Worm (Caenorhabditis elegans) whole organism, dauer: ENCODE results near the gene F59E12.6.
"Not testable (repeated sequence)": the region's sequence is repeated elsewhere in the genome, so short reads cannot be mapped to it uniquely, and the experiment has no call there.

Source experiments
- unc-62 ChIP-seq: sonication (generic microtip); optimal IDR thresholded peaks from 2 replicates; lab custom pipeline; 2017; ENCODE audit warnings: missing biosample characterization, missing genetic modification reagents, missing genetic modification characterization

F59E12.6 gene

DNA sequence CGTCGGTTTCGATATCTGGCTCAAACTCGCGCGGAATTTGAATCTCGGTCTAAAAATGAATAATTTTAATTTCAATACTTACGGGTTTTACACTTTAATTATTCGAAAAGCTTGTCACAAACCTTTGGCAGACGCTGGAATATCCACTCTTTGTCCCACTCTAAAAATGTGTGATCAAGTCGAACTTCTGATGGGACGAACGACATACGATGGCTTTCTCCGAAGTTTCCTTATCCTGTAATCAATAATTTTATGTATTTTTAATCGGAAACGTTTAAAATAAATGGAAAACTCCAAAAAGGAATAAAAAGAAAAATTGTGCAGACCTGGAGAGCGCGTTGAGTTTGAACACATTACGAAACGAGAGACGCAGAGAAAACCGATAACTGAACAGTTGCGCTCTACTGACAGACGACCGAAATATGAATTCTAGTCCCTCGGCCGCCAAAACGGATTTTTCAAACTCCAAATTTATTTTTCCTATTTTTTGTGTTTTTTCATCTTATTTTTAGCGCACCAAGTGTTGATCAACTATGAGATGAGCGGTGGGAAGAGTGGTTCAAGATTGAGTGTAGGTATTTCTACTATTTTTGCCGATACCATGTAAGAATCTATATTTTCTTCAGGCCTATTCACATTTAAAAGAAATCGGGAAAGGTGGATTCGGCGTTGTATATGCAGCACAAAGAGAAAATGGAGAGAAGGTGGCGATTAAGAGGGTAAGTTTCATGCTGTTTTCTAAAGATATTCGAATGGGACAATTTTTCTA lies 18.7 kb upstream of the F59E12.6 start, which contains the start of the genes sam-4, F59E12.17 and zyg-1:
sam-4 (minus strand) TSS at position 51 of the 769 bp plus-strand sequence.
F59E12.17 (minus strand) TSS at position 235 of the 769 bp plus-strand sequence.
zyg-1 (plus strand) TSS at position 513 of the 769 bp plus-strand sequence.
- TF ChIP-seq unc-62 (GFP tag; lab: Kevin White, UChicago), result no peak

- TF ChIP-seq unc-62 (GFP tag; lab: Kevin White, UChicago), result no peak
These were observed 17.5 kb upstream of the F59E12.6 start, which contains the start of gene ddl-1 for ce11 chrII:5648272-5648671. TSS of gene ddl-1 (minus strand) at chrII:5648372.

DNA sequence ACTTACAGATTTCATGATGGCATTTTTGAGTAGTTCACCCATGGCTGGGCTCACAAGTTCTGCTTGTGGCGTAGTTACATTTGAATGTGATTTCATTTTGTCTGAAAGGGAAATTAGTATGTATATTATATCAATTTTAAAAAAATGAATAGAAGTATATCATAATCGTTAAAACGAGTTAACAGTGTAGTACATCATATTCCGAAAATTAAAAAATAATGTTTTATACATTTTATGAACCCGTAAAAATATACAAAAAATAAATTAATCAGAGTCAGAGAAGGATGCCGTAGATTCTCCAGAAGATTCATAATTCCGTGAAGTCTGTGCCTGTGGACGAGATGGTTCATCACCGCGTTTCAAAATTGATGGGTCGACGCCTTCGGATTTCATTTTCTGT lies 16.2 kb upstream of the F59E12.6 start, which contains the start of gene F59E12.9:
F59E12.9 (minus strand) TSS at position 101 of the 400 bp plus-strand sequence.
- TF ChIP-seq unc-62 (GFP tag; lab: Kevin White, UChicago), result no peak

DNA sequence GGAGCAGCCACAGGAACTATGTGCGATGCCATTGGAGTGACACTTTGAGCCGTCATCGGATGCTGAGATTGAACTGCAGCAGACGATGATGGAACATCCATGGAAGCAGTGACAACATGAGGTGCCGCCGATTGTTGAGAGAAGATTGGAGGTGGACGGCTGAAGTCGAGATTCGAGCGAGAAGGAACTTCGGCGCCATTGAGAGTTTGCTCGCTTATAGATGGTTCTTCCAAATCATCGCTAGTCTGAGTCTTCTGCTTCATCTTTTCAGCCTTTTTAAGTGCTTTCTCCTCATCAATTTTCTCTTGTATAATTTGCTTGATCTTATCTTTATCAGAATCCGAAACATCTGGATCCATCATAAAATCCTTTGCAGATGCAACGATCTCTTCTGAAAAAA lies 11.4 kb upstream of the F59E12.6 start:
- no peak for TF ChIP-seq unc-62 (GFP tag; lab: Kevin White, UChicago)

ce11 chrII:5640362-5641079 lies 9.8 kb upstream of the F59E12.6 start:
- no peak for TF ChIP-seq unc-62 (GFP tag; lab: Kevin White, UChicago)

DNA sequence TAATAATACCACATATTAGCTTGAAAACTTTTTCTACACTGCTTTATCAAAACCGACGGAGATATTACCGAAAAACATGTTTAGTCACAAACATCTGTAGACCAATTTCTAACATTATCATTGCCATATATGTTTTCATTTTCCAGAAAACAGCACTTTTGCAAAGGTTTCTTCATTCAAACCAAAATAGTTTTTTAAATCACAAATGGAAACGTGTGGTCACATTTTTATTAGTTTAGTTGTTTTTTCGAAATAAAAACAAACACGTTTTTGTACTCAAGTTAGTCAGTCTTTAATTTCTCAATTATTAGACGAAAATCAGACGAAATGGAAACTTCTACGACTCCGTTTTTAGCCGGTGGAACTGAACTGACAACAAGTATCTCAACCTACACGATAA lies 7.3 kb upstream of the F59E12.6 start, which contains the start of gene F59E12.3:
F59E12.3 (plus strand) TSS at position 301 of the 400 bp plus-strand sequence.
- no peak for TF ChIP-seq unc-62 (GFP tag; lab: Kevin White, UChicago)

ce11 chrII:5636826-5637225 lies 6.1 kb upstream of the F59E12.6 start, which contains the start of gene F59E12.8:
TSS of gene F59E12.8 (minus strand) at chrII:5636926.
- TF ChIP-seq unc-62 (GFP tag; lab: Kevin White, UChicago), result no peak

DNA sequence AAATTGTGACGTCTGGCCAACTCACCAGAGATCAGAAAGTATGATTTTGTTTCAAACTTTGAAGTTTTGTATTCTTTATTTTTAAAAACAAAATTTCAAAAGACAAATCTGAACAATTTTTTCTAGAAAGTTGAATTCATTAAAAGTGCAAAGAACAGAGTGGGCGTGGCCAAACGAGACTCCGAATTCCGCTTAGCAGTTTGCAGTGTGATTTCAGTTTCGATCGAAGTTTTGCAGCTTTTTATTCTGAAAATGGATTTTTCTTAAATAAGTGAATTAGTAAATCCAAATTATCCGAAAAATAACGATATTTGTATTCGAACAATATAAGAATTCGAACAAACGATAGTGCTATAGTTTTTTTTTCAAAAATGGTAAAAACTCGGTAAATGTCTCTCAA lies 2.7 kb upstream of the F59E12.6 start:
- no peak for TF ChIP-seq unc-62 (GFP tag; lab: Kevin White, UChicago)

ce11 chrII:5628326-5628818 lies 2.4 kb downstream of the F59E12.6 start, which contains the start of gene F59E12.15:
TSS of gene F59E12.15 (minus strand) at chrII:5628376.
- no peak for TF ChIP-seq unc-62 (GFP tag; lab: Kevin White, UChicago)

- TF ChIP-seq unc-62 (GFP tag; lab: Kevin White, UChicago), result not testable (repeated sequence)
These were observed 8.3 kb downstream of the F59E12.6 start, which contains the start of the genes eif-3.L and npl-4.2 for ce11 chrII:5622383-5622939. TSS of gene eif-3.L (minus strand) at chrII:5622483. TSS of gene npl-4.2 (plus strand) at chrII:5622889.

ce11 chrII:5619298-5619697 lies 11.5 kb downstream of the F59E12.6 start, which contains the start of gene dhs-6:
TSS of gene dhs-6 (minus strand) at chrII:5619319.
- no peak for TF ChIP-seq unc-62 (GFP tag; lab: Kevin White, UChicago)

- no peak for TF ChIP-seq unc-62 (GFP tag; lab: Kevin White, UChicago)
These were observed 23.0 kb downstream of the F59E12.6 start, which contains the start of gene C17G10.7 for ce11 chrII:5607756-5608155. TSS of gene C17G10.7 (minus strand) at chrII:5607856.

- no peak for TF ChIP-seq unc-62 (GFP tag; lab: Kevin White, UChicago)
These were observed 25.2 kb downstream of the F59E12.6 start for ce11 chrII:5605538-5605945.

DNA sequence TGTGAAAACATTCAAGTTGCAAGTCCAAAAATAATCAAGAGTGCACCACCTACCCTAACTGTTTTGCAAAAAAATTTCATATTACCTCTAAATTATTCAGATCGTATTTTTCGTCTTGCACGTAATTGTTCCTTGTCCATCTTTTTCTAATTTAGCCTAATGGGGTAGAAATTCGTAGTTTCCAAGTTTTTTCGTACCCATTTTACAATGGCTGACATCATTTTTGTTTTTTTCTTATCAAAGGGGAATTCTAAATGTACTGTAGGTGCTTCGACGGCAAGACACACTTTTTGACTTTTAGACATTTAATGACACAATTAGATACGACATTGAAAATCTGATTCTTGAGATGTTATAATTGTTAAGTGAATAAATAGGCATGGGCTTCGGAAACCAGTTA lies 26.3 kb downstream of the F59E12.6 start:
- no peak for TF ChIP-seq unc-62 (GFP tag; lab: Kevin White, UChicago)

DNA sequence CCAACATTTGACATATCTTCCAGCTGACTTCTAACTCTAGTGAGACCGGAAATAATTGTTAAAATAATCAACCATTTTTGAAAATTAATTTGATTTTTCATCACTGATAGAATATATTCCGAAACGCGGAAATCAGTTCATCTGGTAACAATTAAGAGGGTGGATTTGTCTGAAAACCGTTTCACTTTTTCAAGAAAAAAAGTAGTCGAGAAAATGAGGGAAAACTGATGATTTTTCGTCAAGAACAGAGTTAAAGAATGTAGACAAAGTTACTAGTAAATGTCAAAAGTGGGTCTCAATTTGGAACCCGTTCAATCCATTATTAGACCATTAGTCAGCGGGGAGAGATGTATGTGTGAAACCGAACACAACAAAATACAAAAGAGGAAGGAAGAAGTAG lies 27.6 kb downstream of the F59E12.6 start, which contains the start of gene C17G10.6:
C17G10.6 (minus strand) TSS at position 101 of the 400 bp plus-strand sequence.
- TF ChIP-seq unc-62 (GFP tag; lab: Kevin White, UChicago), result no peak
